Fruit fly (Drosophila melanogaster) whole organism, embryonic: ENCODE data around the gene FASN2.
A peak's percentile ranks its signal among the peaks of the same experiment; 100 is the strongest.

Experiments
- Awh ChIP-seq: fragments of 200-800 bp; sonication (Bioruptor generic); IDR thresholded peaks from 2 replicates; pipeline ENCODE4, ENCODE4 v1.3.6; 2022; ENCODE audit warnings: missing biosample characterization, missing genetic modification characterization
- Bteb2 ChIP-seq: fragments of 200-800 bp; sonication (Bioruptor generic); optimal IDR thresholded peaks from 2 replicates; lab custom pipeline; 2016; ENCODE audit warnings: missing biosample characterization, missing genetic modification characterization
- C15 ChIP-seq: fragments of 200-800 bp; sonication (Bioruptor generic); IDR thresholded peaks from 3 replicates; pipeline ENCODE4 v1.3.6; 2022; ENCODE audit warnings: missing biosample characterization, missing genetic modification characterization
- CG10959 ChIP-seq: fragments of 200-800 bp; sonication (Bioruptor generic); IDR thresholded peaks from 2 replicates; pipeline ENCODE4 v1.3.6; 2022; ENCODE audit warnings: missing biosample characterization, missing genetic modification characterization
- CG12299 ChIP-seq: fragments of 200-800 bp; sonication (Bioruptor generic); optimal IDR thresholded peaks from 2 replicates; lab custom pipeline; 2018; ENCODE audit warnings: missing biosample characterization, mild to moderate bottlenecking, missing genetic modification characterization
- CG14667 ChIP-seq: fragments of 200-800 bp; sonication (Bioruptor generic); IDR thresholded peaks from 2 replicates; pipeline ENCODE4 v1.3.6; 2022; ENCODE audit warnings: missing biosample characterization, missing genetic modification characterization
- CG15514 ChIP-seq: fragments of 200-800 bp; sonication (Bioruptor generic); optimal IDR thresholded peaks from 3 replicates; lab custom pipeline; 2017; ENCODE audit warnings: missing biosample characterization, missing genetic modification characterization, mild to moderate bottlenecking, moderate library complexity, missing genetic modification reagents
- CG17912 ChIP-seq: fragments of 200-800 bp; sonication (Bioruptor generic); optimal IDR thresholded peaks from 2 replicates; lab custom pipeline; 2018; ENCODE audit warnings: missing biosample characterization, mild to moderate bottlenecking, missing genetic modification characterization
- CG1832 ChIP-seq: fragments of 200-800 bp; sonication (Bioruptor generic); optimal IDR thresholded peaks from 2 replicates; lab custom pipeline; 2017; ENCODE audit warnings: missing biosample characterization, mild to moderate bottlenecking, missing genetic modification characterization, inconsistent platforms
- CG18476 ChIP-seq: fragments of 200-800 bp; sonication (Bioruptor generic); optimal IDR thresholded peaks from 2 replicates; lab custom pipeline; 2016; ENCODE audit warnings: missing biosample characterization, mild to moderate bottlenecking, missing genetic modification characterization
- CG3163 ChIP-seq: fragments of 200-800 bp; sonication (Bioruptor generic); optimal IDR thresholded peaks from 3 replicates; lab custom pipeline; 2016; ENCODE audit warnings: missing biosample characterization, missing genetic modification characterization
- CG4404 ChIP-seq: fragments of 200-800 bp; sonication (Bioruptor generic); IDR thresholded peaks from 2 replicates; pipeline ENCODE4 v1.3.6; 2022; ENCODE audit warnings: missing biosample characterization, missing genetic modification characterization
- CG6254 ChIP-seq: fragments of 200-800 bp; sonication (Bioruptor generic); optimal IDR thresholded peaks from 3 replicates; lab custom pipeline; 2017; ENCODE audit warnings: mild to moderate bottlenecking, missing biosample characterization, missing genetic modification reagents, missing genetic modification characterization
- CG6791 ChIP-seq: fragments of 200-800 bp; sonication (Bioruptor generic); IDR thresholded peaks from 3 replicates; pipeline ENCODE4 v1.3.6; 2022; ENCODE audit warnings: missing biosample characterization, missing genetic modification characterization; ENCODE audit not compliant: partially characterized antibody
- CG7372 ChIP-seq: fragments of 200-800 bp; sonication (Bioruptor generic); IDR thresholded peaks from 2 replicates; pipeline ENCODE4 v1.3.6; 2022; ENCODE audit warnings: missing biosample characterization, missing genetic modification characterization
- CG7786 ChIP-seq: fragments of 200-800 bp; sonication (Bioruptor generic); optimal IDR thresholded peaks from 2 replicates; lab custom pipeline; 2016; ENCODE audit warnings: missing biosample characterization, missing genetic modification characterization
- CG9215 ChIP-seq: fragments of 200-800 bp; sonication (Bioruptor generic); IDR thresholded peaks from 2 replicates; pipeline ENCODE4 v1.3.6; 2022; ENCODE audit warnings: missing biosample characterization, missing genetic modification characterization
- CG9727 ChIP-seq: fragments of 200-800 bp; sonication (Bioruptor generic); optimal IDR thresholded peaks from 3 replicates; lab custom pipeline; 2017; ENCODE audit warnings: missing biosample characterization, mild to moderate bottlenecking, missing genetic modification characterization
- CrebB ChIP-seq: fragments of 200-800 bp; sonication (Bioruptor generic); optimal IDR thresholded peaks from 3 replicates; lab custom pipeline; 2018; ENCODE audit warnings: missing biosample characterization, mild to moderate bottlenecking, missing genetic modification characterization
- D19A ChIP-seq: fragments of 200-800 bp; optimal IDR thresholded peaks from 3 replicates; lab custom pipeline; 2019; ENCODE audit warnings: missing biosample characterization, mild to moderate bottlenecking, missing genetic modification characterization, moderate library complexity
- Doc2 ChIP-seq: fragments of 200-800 bp; sonication (Bioruptor generic); IDR thresholded peaks from 2 replicates; pipeline ENCODE4 v1.3.6; 2022; ENCODE audit warnings: missing biosample characterization, missing genetic modification characterization
- E2f2 ChIP-seq: fragments of 200-800 bp; sonication (Bioruptor generic); IDR thresholded peaks from 2 replicates; pipeline ENCODE4 v1.3.6; 2022; ENCODE audit warnings: missing biosample characterization, missing genetic modification characterization
- Fer1 ChIP-seq: fragments of 200-800 bp; sonication (Bioruptor generic); optimal IDR thresholded peaks from 2 replicates; lab custom pipeline; 2017; ENCODE audit warnings: missing biosample characterization, mild to moderate bottlenecking, missing genetic modification characterization
- NC2β ChIP-seq: fragments of 200-800 bp; sonication (Bioruptor generic); optimal IDR thresholded peaks from 2 replicates; lab custom pipeline; 2016; ENCODE audit warnings: missing biosample characterization, missing genetic modification characterization
- Oli ChIP-seq: fragments of 200-800 bp; sonication (Bioruptor generic); optimal IDR thresholded peaks from 2 replicates; lab custom pipeline; 2018; ENCODE audit warnings: missing biosample characterization, mild to moderate bottlenecking, missing genetic modification characterization, moderate library complexity
- PHDP ChIP-seq: fragments of 200-800 bp; sonication (Bioruptor generic); optimal IDR thresholded peaks from 3 replicates; lab custom pipeline; 2018; ENCODE audit warnings: missing biosample characterization, mild to moderate bottlenecking, missing genetic modification characterization, moderate library complexity
- Ravus ChIP-seq: fragments of 200-800 bp; sonication (Bioruptor generic); IDR thresholded peaks from 2 replicates; pipeline ENCODE4 v1.3.6; 2022; ENCODE audit warnings: missing biosample characterization, missing genetic modification characterization
- Side ChIP-seq: fragments of 200-800 bp; sonication (Bioruptor generic); optimal IDR thresholded peaks from 2 replicates; lab custom pipeline; 2016; ENCODE audit warnings: missing biosample characterization, missing genetic modification characterization
- TFAM ChIP-seq: fragments of 200-800 bp; sonication (Bioruptor generic); optimal IDR thresholded peaks from 2 replicates; lab custom pipeline; 2017; ENCODE audit warnings: missing biosample characterization, missing genetic modification characterization, inconsistent platforms
- Xrp1 ChIP-seq: fragments of 200-800 bp; sonication (Bioruptor generic); IDR thresholded peaks from 2 replicates; pipeline ENCODE4 v1.3.6; 2022; ENCODE audit warnings: missing biosample characterization, missing genetic modification characterization
- ato ChIP-seq: fragments of 200-800 bp; sonication (Bioruptor generic); IDR thresholded peaks from 2 replicates; pipeline ENCODE4 v1.3.6; 2022; ENCODE audit warnings: missing biosample characterization, missing genetic modification characterization; ENCODE audit not compliant: partially characterized antibody
- bbx ChIP-seq: fragments of 200-800 bp; sonication (Bioruptor generic); IDR thresholded peaks from 2 replicates; pipeline ENCODE4 v1.3.6; 2022; ENCODE audit warnings: missing biosample characterization, missing genetic modification characterization; ENCODE audit not compliant: partially characterized antibody
- crol ChIP-seq: fragments of 200-800 bp; sonication (Bioruptor generic); IDR thresholded peaks from 2 replicates; pipeline ENCODE4 v1.3.6; 2022; ENCODE audit warnings: missing biosample characterization, missing genetic modification characterization
- dan ChIP-seq: fragments of 200-800 bp; sonication (Bioruptor generic); IDR thresholded peaks from 2 replicates; pipeline ENCODE4 v1.3.6; 2022; ENCODE audit warnings: missing biosample characterization, missing genetic modification characterization
- fd102C ChIP-seq: fragments of 200-800 bp; sonication (Bioruptor generic); optimal IDR thresholded peaks from 2 replicates; lab custom pipeline; 2018; ENCODE audit warnings: missing biosample characterization, mild to moderate bottlenecking, missing genetic modification characterization, moderate library complexity
- fd3F ChIP-seq: fragments of 200-800 bp; sonication (Bioruptor generic); optimal IDR thresholded peaks from 2 replicates; lab custom pipeline; 2018; ENCODE audit warnings: missing biosample characterization, mild to moderate bottlenecking, missing genetic modification characterization, moderate library complexity
- gfzf ChIP-seq: fragments of 200-800 bp; sonication (Bioruptor generic); optimal IDR thresholded peaks from 2 replicates; lab custom pipeline; 2016; ENCODE audit warnings: missing biosample characterization, mild to moderate bottlenecking, missing genetic modification characterization, moderate library complexity
- gsb-n ChIP-seq: fragments of 200-800 bp; sonication (Bioruptor generic); optimal IDR thresholded peaks from 3 replicates; lab custom pipeline; 2018; ENCODE audit warnings: missing biosample characterization, mild to moderate bottlenecking, missing genetic modification characterization
- hkb ChIP-seq, 2 experiments: fragments of 200-800 bp in 1 of 2; fragments of >200 bp in 1 of 2; sonication (Bioruptor generic) in 1 of 2; IDR thresholded peaks in 1 of 2; optimal IDR thresholded peaks in 1 of 2; 2 replicates each; pipeline versions ENCODE4 v1.3.6 to Lab custom; 2017 to 2022; ENCODE audit warnings: missing biosample characterization in 1 of 2, missing genetic modification characterization in 1 of 2
- klu ChIP-seq: fragments of 200-800 bp; sonication (Bioruptor generic); IDR thresholded peaks from 2 replicates; pipeline ENCODE4 v1.3.6; 2022; ENCODE audit warnings: missing biosample characterization, missing genetic modification characterization
- luna ChIP-seq: fragments of 200-800 bp; sonication (Bioruptor generic); optimal IDR thresholded peaks from 2 replicates; lab custom pipeline; 2016; ENCODE audit warnings: missing biosample characterization, missing genetic modification characterization
- odd ChIP-seq: fragments of 200-800 bp; sonication (Bioruptor generic); optimal IDR thresholded peaks from 2 replicates; lab custom pipeline; 2017; ENCODE audit warnings: missing biosample characterization, mild to moderate bottlenecking, missing genetic modification characterization
- pan ChIP-seq, 4 experiments: fragments of >200 bp in 3 of 4; fragments of 200-800 bp in 1 of 4; sonication (Bioruptor generic) in 1 of 4; optimal IDR thresholded peaks in 3 of 4; IDR thresholded peaks in 1 of 4; 2 replicates each; pipeline versions ENCODE4 v1.3.6 to Lab custom; 2017 to 2022; ENCODE audit warnings: missing biosample characterization in 2 of 4, missing genetic modification characterization in 2 of 4, mixed read lengths in 1 of 4
- pfk ChIP-seq: fragments of 200-800 bp; sonication (Bioruptor generic); optimal IDR thresholded peaks from 2 replicates; lab custom pipeline; 2018; ENCODE audit warnings: missing biosample characterization, mild to moderate bottlenecking, missing genetic modification characterization, moderate library complexity
- scrt ChIP-seq: fragments of 200-800 bp; sonication (Bioruptor generic); optimal IDR thresholded peaks from 2 replicates; lab custom pipeline; 2018; ENCODE audit warnings: missing biosample characterization, mild to moderate bottlenecking, missing genetic modification characterization, moderate library complexity
- sr ChIP-seq: fragments of 200-800 bp; sonication (Bioruptor generic); IDR thresholded peaks from 3 replicates; pipeline ENCODE4 v1.3.6; 2022; ENCODE audit warnings: missing biosample characterization, missing genetic modification characterization
- toy ChIP-seq: fragments of 200-800 bp; sonication (Bioruptor generic); IDR thresholded peaks from 2 replicates; pipeline ENCODE4 v1.3.6; 2022; ENCODE audit warnings: missing biosample characterization, missing genetic modification characterization
- vnd ChIP-seq: fragments of 200-800 bp; sonication (Bioruptor generic); IDR thresholded peaks from 3 replicates; pipeline ENCODE4 v1.3.6; 2022; ENCODE audit warnings: missing biosample characterization, missing genetic modification characterization; ENCODE audit not compliant: partially characterized antibody
- zfh2 ChIP-seq: fragments of 200-800 bp; sonication (Bioruptor generic); optimal IDR thresholded peaks from 2 replicates; lab custom pipeline; 2016; ENCODE audit warnings: missing biosample characterization, missing genetic modification characterization

FASN2 gene

dm6 chr2L:3086290-3086876, 42.6 kb downstream of the FASN2 start (continued):
- TF ChIP-seq sr (GFP tag; lab: Robert Waterston, UW): no peak
- TF ChIP-seq Bteb2 (GFP tag; lab: Kevin White, UChicago): peak; percentile 49
- TF ChIP-seq D19A (tag; lab: Kevin White, UChicago): peak; percentile 56
- TF ChIP-seq pan (optimal IDR thresholded peaks at IDR 0.05; lab: Kevin White, UChicago): no peak
- peak in 1 of 2 experiments; percentile 82 for TF ChIP-seq pan (GFP tag; optimal IDR thresholded peaks at IDR 0.05 in 1 of 2, IDR thresholded peaks at IDR 0.05 in 1 of 2)
- TF ChIP-seq pfk: no peak
- TF ChIP-seq CG7372 (GFP tag; lab: Robert Waterston, UW): peak; percentile 66; the same call in 1 of the 2 replicates
- TF ChIP-seq Oli (tag; lab: Kevin White, UChicago): peak; percentile 72
- TF ChIP-seq PHDP (tag; lab: Kevin White, UChicago): peak; percentile 84
- peak; percentile 50 for TF ChIP-seq scrt (GFP tag; lab: Kevin White, UChicago)
- no peak for TF ChIP-seq luna (GFP tag; lab: Kevin White, UChicago)
- TF ChIP-seq gfzf (GFP tag; lab: Kevin White, UChicago): no peak
- no peak for TF ChIP-seq Doc2 (GFP tag; lab: Robert Waterston, UW)
- peak; percentile 25 for TF ChIP-seq Side (GFP tag; lab: Kevin White, UChicago)
- peak; percentile 69 for TF ChIP-seq CG9727 (GFP tag; lab: Kevin White, UChicago)
- no peak for TF ChIP-seq TFAM
- peak; percentile 63 for TF ChIP-seq CrebB (tag; lab: Kevin White, UChicago)
- TF ChIP-seq ato (GFP tag; lab: Robert Waterston, UW): no peak
- TF ChIP-seq CG1832: no peak
- peak; percentile 52; the same call in 1 of the 2 replicates for TF ChIP-seq CG9215 (GFP tag; lab: Robert Waterston, UW)
- no peak for TF ChIP-seq bbx (GFP tag; lab: Robert Waterston, UW)
- peak; percentile 66 for TF ChIP-seq CG14667 (GFP tag; lab: Robert Waterston, UW)
- TF ChIP-seq CG10959 (GFP tag; lab: Robert Waterston, UW): no peak
- no peak for TF ChIP-seq CG17912 (GFP tag; lab: Kevin White, UChicago)
- no peak for TF ChIP-seq fd102C
- peak; percentile 24 for TF ChIP-seq gsb-n (tag; lab: Kevin White, UChicago)
- TF ChIP-seq CG3163 (GFP tag; lab: Kevin White, UChicago): no peak
- TF ChIP-seq crol: no peak
- TF ChIP-seq CG7786 (GFP tag; lab: Kevin White, UChicago): peak; percentile 40
- TF ChIP-seq dan (GFP tag; lab: Robert Waterston, UW): no peak
- peak; percentile 66 for TF ChIP-seq CG15514 (GFP tag; lab: Kevin White, UChicago)
- TF ChIP-seq E2f2 (GFP tag; lab: Robert Waterston, UW): peak; percentile 67
- TF ChIP-seq Awh: no peak
- TF ChIP-seq NC2β (GFP tag; lab: Kevin White, UChicago): no peak
- TF ChIP-seq CG12299 (tag; lab: Kevin White, UChicago): peak; percentile 4
- no peak for TF ChIP-seq toy (GFP tag; lab: Robert Waterston, UW)
- no peak for TF ChIP-seq hkb (optimal IDR thresholded peaks at IDR 0.05; lab: Kevin White, UChicago)
- peak; percentile 80; the same call in 1 of the 2 replicates for TF ChIP-seq hkb (GFP tag; IDR thresholded peaks at IDR 0.05; lab: Robert Waterston, UW)
- TF ChIP-seq CG6254 (GFP tag; lab: Kevin White, UChicago): no peak
- TF ChIP-seq CG18476: peak; percentile 16
- TF ChIP-seq klu (GFP tag; lab: Robert Waterston, UW): peak; percentile 16; the same call in 1 of the 2 replicates
- 0 out of 3 replicates have a peak, but pooled peaks have one; percentile 10 for TF ChIP-seq C15 (GFP tag; lab: Robert Waterston, UW)
- TF ChIP-seq odd (GFP tag; lab: Kevin White, UChicago): no peak
- TF ChIP-seq fd3F: peak; percentile 73
- no peak for TF ChIP-seq CG6791
- peak; percentile 71 for TF ChIP-seq Fer1 (GFP tag; lab: Kevin White, UChicago)
- TF ChIP-seq Ravus (GFP tag; lab: Robert Waterston, UW): peak; percentile 31
- TF ChIP-seq zfh2: peak; percentile 22
- peak; percentile 51; the same call in 1 of the 2 replicates for TF ChIP-seq Xrp1 (GFP tag; lab: Robert Waterston, UW)
- TF ChIP-seq vnd (GFP tag; lab: Robert Waterston, UW): no peak
- TF ChIP-seq CG4404 (GFP tag; lab: Robert Waterston, UW): no peak
